Fruit fly (Drosophila melanogaster): Measurements from ENCODE around the gene Mst84Db.

Gene Mst84Db

DNA sequence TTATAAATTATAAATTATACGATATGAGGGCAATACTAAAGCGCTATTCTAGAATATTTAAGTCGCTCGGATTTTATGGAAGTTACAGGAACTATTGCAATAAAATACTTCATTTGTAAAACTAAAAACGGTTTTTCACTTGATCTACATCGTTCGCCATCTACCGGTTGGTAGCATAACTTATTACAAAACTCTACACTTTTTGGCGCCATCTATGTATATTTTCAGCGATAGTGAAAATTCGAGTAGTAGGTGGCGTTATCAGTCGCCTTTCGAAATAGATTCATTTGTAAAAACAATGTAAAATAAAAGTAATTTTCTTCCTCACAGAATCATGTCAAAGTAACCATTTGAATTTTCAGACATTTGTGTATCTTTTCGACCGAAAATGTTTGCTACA, 19.0 kb downstream of the Mst84Db start, which contains the start of gene nxf4 (continued):
- TF ChIP-seq D (optimal IDR thresholded peaks at IDR 0.05) = no peak
- TF ChIP-seq D (GFP tag; optimal IDR thresholded peaks at IDR 0.05) = peak; percentile 55
- peak; percentile 56 for TF ChIP-seq Nf-YA (GFP tag; IDR thresholded peaks at IDR 0.05)
- TF ChIP-seq pb (GFP tag; optimal IDR thresholded peaks at IDR 0.05) = peak; percentile 60
- TF ChIP-seq ems (GFP tag; optimal IDR thresholded peaks at IDR 0.05) = peak; percentile 61
- TF ChIP-seq Rfx (GFP tag; IDR thresholded peaks at IDR 0.05) = peak; percentile 89
- peak; percentile 85 for TF ChIP-seq CG8089 (GFP tag; optimal IDR thresholded peaks at IDR 0.05)
- peak; percentile 53 for TF ChIP-seq klu (GFP tag; IDR thresholded peaks at IDR 0.05)
- TF ChIP-seq CG8924 (tag; optimal IDR thresholded peaks at IDR 0.05) = no peak
- no peak for TF ChIP-seq CG3838 (GFP tag; optimal IDR thresholded peaks at IDR 0.05)
- peak; percentile 34 for TF ChIP-seq org-1 (GFP tag; optimal IDR thresholded peaks at IDR 0.05)
- no peak for TF ChIP-seq CG12299 (tag; optimal IDR thresholded peaks at IDR 0.05)
- TF ChIP-seq CG10274 (GFP tag; optimal IDR thresholded peaks at IDR 0.05) = no peak
- peak; percentile 35; the same call in 1 of the 2 replicates for TF ChIP-seq Oaz (GFP tag; IDR thresholded peaks at IDR 0.05)
- no peak for TF ChIP-seq prd (optimal IDR thresholded peaks at IDR 0.05)
- TF ChIP-seq prd (GFP tag; IDR thresholded peaks at IDR 0.05) = peak; percentile 75
- peak; percentile 67 for TF ChIP-seq Bdp1 (GFP tag; optimal IDR thresholded peaks at IDR 0.05)
- peak; percentile 84 for TF ChIP-seq CG32532 (GFP tag; IDR thresholded peaks at IDR 0.05)
- no peak for TF ChIP-seq Adf1 (GFP tag; IDR thresholded peaks at IDR 0.05)
- TF ChIP-seq dmrt99B (tag; optimal IDR thresholded peaks at IDR 0.05) = peak; percentile 32
- no peak for TF ChIP-seq NK7.1 (GFP tag; optimal IDR thresholded peaks at IDR 0.05)
- TF ChIP-seq Opbp (GFP tag; IDR thresholded peaks at IDR 0.05; ENCODE audit: partially characterized antibody) = peak; percentile 69; the same call in 1 of the 3 replicates
- TF ChIP-seq CG9437 (GFP tag; optimal IDR thresholded peaks at IDR 0.05) = peak; percentile 12
- TF ChIP-seq grau (tag; optimal IDR thresholded peaks at IDR 0.05) = no peak
- peak; percentile 2 for TF ChIP-seq odd (GFP tag; optimal IDR thresholded peaks at IDR 0.05)
- TF ChIP-seq CG11723 (GFP tag; optimal IDR thresholded peaks at IDR 0.05) = peak; percentile 7
- peak; percentile 15 for TF ChIP-seq cato (GFP tag; optimal IDR thresholded peaks at IDR 0.05; ENCODE audit: borderline replicate concordance)
- no peak for TF ChIP-seq hbn (GFP tag; IDR thresholded peaks at IDR 0.05; ENCODE audit: partially characterized antibody)
- TF ChIP-seq gsb (GFP tag; IDR thresholded peaks at IDR 0.05) = peak; percentile 13; the same call in 1 of the 2 replicates
- TF ChIP-seq Dbx (GFP tag; IDR thresholded peaks at IDR 0.05) = peak; percentile 86
- TF ChIP-seq CG12104 (GFP tag; optimal IDR thresholded peaks at IDR 0.05) = peak; percentile 52
- TF ChIP-seq ase (GFP tag; IDR thresholded peaks at IDR 0.05) = peak; percentile 65; the same call in 2 of the 3 replicates
- peak; percentile 65 for TF ChIP-seq CG7372 (GFP tag; IDR thresholded peaks at IDR 0.05)
- TF ChIP-seq so (GFP tag; IDR thresholded peaks at IDR 0.05) = 0 out of 3 replicates have a peak, but pooled peaks have one; percentile 24
- TF ChIP-seq TFAM (GFP tag; optimal IDR thresholded peaks at IDR 0.05) = no peak
- TF ChIP-seq zfh2 (GFP tag; optimal IDR thresholded peaks at IDR 0.05) = peak; percentile 34
- no peak for TF ChIP-seq Med (GFP tag)
- TF ChIP-seq dimm (GFP tag; IDR thresholded peaks at IDR 0.05) = no peak
- peak; percentile 79 for TF ChIP-seq Hmr (GFP tag; optimal IDR thresholded peaks at IDR 0.05)
- no peak for TF ChIP-seq CG10321 (GFP tag; IDR thresholded peaks at IDR 0.05)
- peak; percentile 43 for TF ChIP-seq CG15269 (tag; optimal IDR thresholded peaks at IDR 0.05)
- peak; percentile 70 for TF ChIP-seq Mad (GFP tag; optimal IDR thresholded peaks at IDR 0.05)
- peak; percentile 70 for TF ChIP-seq Xrp1 (GFP tag; IDR thresholded peaks at IDR 0.05)
- TF ChIP-seq Nf-YC (tag; optimal IDR thresholded peaks at IDR 0.05) = no peak
- TF ChIP-seq CG7928 (GFP tag; optimal IDR thresholded peaks at IDR 0.05) = no peak
- no peak for TF ChIP-seq CG9797 (GFP tag; optimal IDR thresholded peaks at IDR 0.05)
- TF ChIP-seq Mes4 (GFP tag; optimal IDR thresholded peaks at IDR 0.05) = peak; percentile 74
- no peak for TF ChIP-seq unpg (GFP tag; optimal IDR thresholded peaks at IDR 0.05)
- TF ChIP-seq CG13287 (GFP tag; IDR thresholded peaks at IDR 0.05; ENCODE audit: partially characterized antibody) = peak; percentile 33; the same call in 1 of the 2 replicates
- TF ChIP-seq jumu (GFP tag; optimal IDR thresholded peaks at IDR 0.05) = peak; percentile 64
- TF ChIP-seq CG31441 (GFP tag; IDR thresholded peaks at IDR 0.05) = peak; percentile 47; the same call in 1 of the 2 replicates
- TF ChIP-seq jing (GFP tag; optimal IDR thresholded peaks at IDR 0.05) = peak; percentile 64
